Worm (Caenorhabditis elegans): ENCODE results near the gene R148.5.

Gene R148.5

DNA sequence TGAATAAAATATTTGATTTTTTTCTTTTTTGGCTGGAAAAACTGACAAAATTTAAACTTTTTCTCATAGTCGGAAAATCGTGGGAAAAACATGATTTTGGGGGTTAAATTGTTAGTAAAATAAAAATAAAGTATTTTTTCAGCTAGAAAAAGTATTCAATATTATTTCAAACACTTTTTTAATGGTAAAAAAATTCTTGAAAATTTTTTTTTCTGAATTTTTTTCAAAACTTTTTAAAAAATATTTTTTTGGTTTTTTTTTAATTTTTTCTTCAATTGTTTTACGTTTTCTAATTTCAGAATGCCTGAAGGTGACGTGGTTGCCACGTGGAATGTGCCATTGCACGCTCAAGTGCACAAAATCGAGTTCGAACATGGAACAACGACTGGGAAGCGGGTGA, 10.5 kb upstream of the R148.5 start, which contains the start of gene C44B11.1:
Gene C44B11.1, plus strand, starts transcription at position 301 of the 400 bp plus-strand sequence.
- TF ChIP-seq W03F9.2 (tag; optimal IDR thresholded peaks at IDR 0.05), result no peak
- TF ChIP-seq dao-5 (tag; optimal IDR thresholded peaks at IDR 0.05), result no peak

DNA sequence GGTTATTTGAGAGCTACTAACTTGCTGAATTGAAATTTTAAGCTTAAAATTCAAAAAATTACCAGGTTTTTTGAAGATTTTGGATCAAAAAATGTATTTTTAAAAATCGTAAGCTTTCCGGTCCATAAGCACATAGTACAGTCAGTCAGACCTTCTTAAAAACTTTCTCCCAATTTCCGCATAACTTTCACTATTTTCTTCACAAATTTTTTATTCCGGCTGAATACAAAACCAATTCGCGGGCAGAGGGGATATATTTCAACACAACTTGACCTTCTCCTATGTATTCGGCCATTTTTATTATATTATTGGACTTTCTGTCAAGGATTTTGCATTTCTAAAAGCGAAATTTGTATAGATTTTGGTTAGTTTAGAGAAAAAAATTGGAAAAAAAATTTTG, 4.9 kb upstream of the R148.5 start:
- TF ChIP-seq W03F9.2 (tag; optimal IDR thresholded peaks at IDR 0.05) (no peak), dao-5 (tag; optimal IDR thresholded peaks at IDR 0.05) (no peak), him-1 (tag; optimal IDR thresholded peaks at IDR 0.05) (no peak)

DNA sequence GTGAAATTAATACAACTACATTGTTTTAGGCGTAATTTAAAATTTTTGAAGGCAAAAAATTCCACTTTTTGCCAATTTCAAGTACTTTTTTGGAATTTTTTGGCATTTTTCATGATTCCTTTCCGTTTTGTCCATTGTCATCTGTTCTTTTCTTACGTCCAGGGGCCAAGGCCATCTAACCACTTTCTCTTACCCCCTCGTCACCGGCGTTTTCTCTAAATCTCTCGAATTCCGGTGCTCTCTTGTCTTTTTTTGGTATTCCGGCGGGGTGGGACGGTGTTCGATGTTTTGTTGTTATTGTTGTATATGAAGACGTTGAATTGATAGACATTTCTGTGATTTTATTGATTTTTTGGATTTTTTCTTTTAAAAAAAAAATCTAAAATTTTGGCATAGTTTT, 3.8 kb upstream of the R148.5 start:
- TF ChIP-seq dao-5 (tag; optimal IDR thresholded peaks at IDR 0.05), result no peak
- TF ChIP-seq W03F9.2 (tag; optimal IDR thresholded peaks at IDR 0.05), result no peak
- no peak for TF ChIP-seq him-1 (tag; optimal IDR thresholded peaks at IDR 0.05)

DNA sequence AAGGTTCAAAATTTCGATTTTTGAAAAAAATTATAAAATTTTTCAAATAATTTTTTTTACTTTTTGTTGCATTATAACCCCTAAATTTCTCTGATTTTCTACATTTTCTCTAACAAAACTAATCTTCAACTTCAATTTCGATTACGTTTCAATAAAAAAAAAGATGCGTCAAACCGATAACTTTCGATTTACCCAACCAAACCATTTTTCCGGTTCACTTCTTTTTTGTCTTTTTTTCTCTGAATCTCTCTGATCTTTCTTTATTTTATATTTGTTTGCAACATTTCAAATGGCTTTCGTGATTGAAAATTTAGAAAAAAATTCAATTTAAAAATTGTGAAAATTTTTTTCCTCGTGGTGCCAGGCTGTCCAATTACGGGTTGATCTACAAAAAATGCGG, 2.0 kb upstream of the R148.5 start:
- TF ChIP-seq him-1 (tag; optimal IDR thresholded peaks at IDR 0.05), result no peak
- TF ChIP-seq dao-5 (tag; optimal IDR thresholded peaks at IDR 0.05), result no peak
- TF ChIP-seq W03F9.2 (tag; optimal IDR thresholded peaks at IDR 0.05), result no peak

- no peak for TF ChIP-seq W03F9.2 (tag; optimal IDR thresholded peaks at IDR 0.05)
- TF ChIP-seq dao-5 (tag; optimal IDR thresholded peaks at IDR 0.05), result no peak
- TF ChIP-seq him-1 (tag; optimal IDR thresholded peaks at IDR 0.05), result no peak
Measured at ce11 chrIII:3169279-3169678, 3.8 kb downstream of the R148.5 start.

ce11 chrIII:3170538-3170937, 5.1 kb downstream of the R148.5 start:
- TF ChIP-seq him-1 (tag; optimal IDR thresholded peaks at IDR 0.05), result no peak
- TF ChIP-seq W03F9.2 (tag; optimal IDR thresholded peaks at IDR 0.05), result no peak
- no peak for TF ChIP-seq dao-5 (tag; optimal IDR thresholded peaks at IDR 0.05)

- TF ChIP-seq dao-5 (tag; optimal IDR thresholded peaks at IDR 0.05) (no peak), him-1 (tag; optimal IDR thresholded peaks at IDR 0.05) (no peak), W03F9.2 (tag; optimal IDR thresholded peaks at IDR 0.05) (no peak)
Measured at ce11 chrIII:3171382-3171781, 5.9 kb downstream of the R148.5 start, which contains the start of gene R148.4. TSS of gene R148.4 (plus strand) at chrIII:3171592.

ce11 chrIII:3174985-3175384, 9.5 kb downstream of the R148.5 start, which contains the start of gene R148.3:
TSS of gene R148.3 (plus strand) at chrIII:3175331.
- peak; percentile 61 for TF ChIP-seq W03F9.2 (tag; optimal IDR thresholded peaks at IDR 0.05)
- TF ChIP-seq him-1 (tag; optimal IDR thresholded peaks at IDR 0.05), result no peak
- TF ChIP-seq dao-5 (tag; optimal IDR thresholded peaks at IDR 0.05), result no peak

- no peak for TF ChIP-seq W03F9.2 (tag; optimal IDR thresholded peaks at IDR 0.05)
- no peak for TF ChIP-seq him-1 (tag; optimal IDR thresholded peaks at IDR 0.05)
- no peak for TF ChIP-seq dao-5 (tag; optimal IDR thresholded peaks at IDR 0.05)
Measured at ce11 chrIII:3176775-3177174, 11.3 kb downstream of the R148.5 start.

DNA sequence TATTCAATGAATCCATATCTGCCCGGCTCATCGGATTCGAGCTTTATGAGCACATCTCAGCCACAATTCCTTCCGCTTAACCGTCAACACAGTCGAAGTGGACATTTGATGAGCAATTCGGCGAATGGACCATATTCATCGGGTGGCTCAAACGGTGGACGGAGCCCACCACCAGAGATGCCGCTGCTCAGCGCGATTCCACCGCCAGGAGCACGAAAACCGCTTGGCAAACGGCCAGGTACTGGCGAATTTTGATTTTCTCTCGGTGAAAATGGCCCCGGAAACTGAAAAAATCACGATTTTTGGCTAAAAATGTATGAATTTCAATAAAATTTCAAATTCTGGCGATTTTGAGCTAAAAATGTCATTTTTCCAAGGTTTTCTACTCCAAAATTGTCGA, 14.4 kb downstream of the R148.5 start:
- no peak for TF ChIP-seq dao-5 (tag; optimal IDR thresholded peaks at IDR 0.05)
- TF ChIP-seq him-1 (tag; optimal IDR thresholded peaks at IDR 0.05), result no peak
- no peak for TF ChIP-seq W03F9.2 (tag; optimal IDR thresholded peaks at IDR 0.05)

DNA sequence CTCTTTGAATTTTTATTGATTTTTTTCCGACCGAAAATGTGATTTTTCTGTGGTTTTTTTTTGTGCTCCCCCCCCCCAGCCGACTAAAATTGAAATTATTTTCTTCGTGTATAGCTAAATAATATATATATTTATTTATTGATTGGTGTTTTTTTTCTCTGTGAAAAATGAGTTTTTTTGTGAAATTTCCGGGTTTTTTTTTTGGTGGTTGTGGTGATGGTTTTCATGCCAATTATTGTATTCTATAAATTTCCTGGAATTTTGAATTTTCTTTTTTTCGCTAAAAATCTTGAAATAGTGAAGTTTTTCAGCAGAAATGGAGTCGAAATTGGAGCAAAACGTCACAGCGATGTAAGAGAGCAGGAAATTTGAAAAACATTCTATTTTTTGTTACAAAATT, 17.9 kb downstream of the R148.5 start, which contains the start of gene lmtr-5:
Gene lmtr-5, plus strand, starts transcription at position 301 of the 400 bp plus-strand sequence.
- TF ChIP-seq him-1 (tag; optimal IDR thresholded peaks at IDR 0.05) (no peak), W03F9.2 (tag; optimal IDR thresholded peaks at IDR 0.05) (no peak), dao-5 (tag; optimal IDR thresholded peaks at IDR 0.05) (no peak)

DNA sequence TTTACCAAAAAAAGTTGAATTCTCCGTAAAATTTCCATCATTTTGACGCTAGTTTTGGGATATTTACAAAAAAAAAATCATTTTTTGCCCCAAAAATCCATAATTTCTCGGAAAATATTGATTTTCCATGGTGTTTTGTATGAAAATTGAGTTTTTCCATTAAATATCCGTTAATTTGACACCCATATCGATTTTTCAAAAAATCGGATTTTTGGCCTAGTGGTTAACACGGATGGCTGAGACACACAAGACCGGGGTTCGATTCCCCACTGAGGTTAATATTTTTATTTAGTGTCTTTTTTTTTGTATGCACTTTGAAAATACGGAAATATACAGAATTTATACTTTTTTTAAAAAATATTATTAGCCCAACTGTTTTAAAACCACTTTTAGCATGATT, 19.8 kb downstream of the R148.5 start:
- no peak for TF ChIP-seq him-1 (tag; optimal IDR thresholded peaks at IDR 0.05)
- no peak for TF ChIP-seq W03F9.2 (tag; optimal IDR thresholded peaks at IDR 0.05)
- no peak for TF ChIP-seq dao-5 (tag; optimal IDR thresholded peaks at IDR 0.05)

- TF ChIP-seq W03F9.2 (tag; optimal IDR thresholded peaks at IDR 0.05) (no peak), dao-5 (tag; optimal IDR thresholded peaks at IDR 0.05) (no peak), him-1 (tag; optimal IDR thresholded peaks at IDR 0.05) (no peak)
Measured at ce11 chrIII:3185980-3186379, 20.5 kb downstream of the R148.5 start, which contains the start of gene mks-1. TSS of gene mks-1 (plus strand) at chrIII:3186280.

ce11 chrIII:3188564-3188963, 23.1 kb downstream of the R148.5 start:
- TF ChIP-seq W03F9.2 (tag; optimal IDR thresholded peaks at IDR 0.05) (no peak), dao-5 (tag; optimal IDR thresholded peaks at IDR 0.05) (no peak), him-1 (tag; optimal IDR thresholded peaks at IDR 0.05) (no peak)

ce11 chrIII:3190660-3191059, 25.2 kb downstream of the R148.5 start:
- TF ChIP-seq him-1 (tag; optimal IDR thresholded peaks at IDR 0.05), result no peak
- TF ChIP-seq W03F9.2 (tag; optimal IDR thresholded peaks at IDR 0.05), result no peak
- no peak for TF ChIP-seq dao-5 (tag; optimal IDR thresholded peaks at IDR 0.05)
